Worm (Caenorhabditis elegans): ENCODE measurements around the gene F29B9.12.

- TF ChIP-seq ama-1 (optimal IDR thresholded peaks at IDR 0.05) (no peak), aly-1 (tag; optimal IDR thresholded peaks at IDR 0.05) (no peak), tbx-11 (GFP tag; IDR thresholded peaks at IDR 0.05) (no peak), hnd-1 (tag; optimal IDR thresholded peaks at IDR 0.05) (no peak), tra-4 (tag; optimal IDR thresholded peaks at IDR 0.05) (no peak), flt-1 (GFP tag; IDR thresholded peaks at IDR 0.05) (no peak), B0310.2 (tag; optimal IDR thresholded peaks at IDR 0.05) (no peak), scrt-1 (GFP tag; IDR thresholded peaks at IDR 0.05) (no peak), hmbx-1 (tag; optimal IDR thresholded peaks at IDR 0.05) (no peak), tbx-37 (GFP tag; conservative IDR thresholded peaks at IDR 0.05) (no peak)
Measured at ce11 chrIV:4674322-4674721, 5.0 kb downstream of the F29B9.12 start.
